Fruit fly (Drosophila melanogaster) whole organism, embryonic: ENCODE data around the gene CG32639.

ENCODE experiments used
- B-H1 ChIP-seq: fragments of 200-800 bp; sonication (Bioruptor generic); IDR thresholded peaks from 3 replicates; pipeline ENCODE4 v1.3.6; 2022; ENCODE audit warnings: missing biosample characterization, missing genetic modification characterization
- Bgb ChIP-seq: fragments of 200-800 bp; sonication (Bioruptor generic); IDR thresholded peaks from 2 replicates; pipeline ENCODE4 v1.3.6; 2022; ENCODE audit warnings: missing biosample characterization, missing genetic modification characterization; ENCODE audit not compliant: partially characterized antibody
- CG10209 ChIP-seq: fragments of 200-800 bp; sonication (Bioruptor generic); optimal IDR thresholded peaks from 3 replicates; lab custom pipeline; 2017; ENCODE audit warnings: missing biosample characterization, mild to moderate bottlenecking, missing genetic modification characterization, missing genetic modification reagents
- CG10431 ChIP-seq: fragments of 200-800 bp; sonication (Bioruptor generic); optimal IDR thresholded peaks from 3 replicates; lab custom pipeline; 2018; ENCODE audit warnings: missing biosample characterization, mild to moderate bottlenecking, missing genetic modification characterization
- CG11093 ChIP-seq: fragments of 200-800 bp; sonication (Bioruptor generic); IDR thresholded peaks from 3 replicates; pipeline ENCODE4 v1.3.6; 2022; ENCODE audit warnings: missing biosample characterization, missing genetic modification characterization
- CG11247 ChIP-seq: fragments of 200-800 bp; sonication (Bioruptor generic); IDR thresholded peaks from 2 replicates; pipeline ENCODE4 v1.3.6; 2022; ENCODE audit warnings: missing biosample characterization, missing genetic modification characterization
- CG12155 ChIP-seq: fragments of 200-800 bp; sonication (Bioruptor generic); optimal IDR thresholded peaks from 3 replicates; lab custom pipeline; 2016; ENCODE audit warnings: missing biosample characterization, missing genetic modification characterization
- CG13775 ChIP-seq: fragments of 200-800 bp; sonication (Bioruptor generic); optimal IDR thresholded peaks from 3 replicates; lab custom pipeline; 2017; ENCODE audit warnings: missing biosample characterization, mild to moderate bottlenecking, missing genetic modification characterization
- CG2875 ChIP-seq: fragments of 200-800 bp; sonication (Bioruptor generic); optimal IDR thresholded peaks from 2 replicates; lab custom pipeline; 2017; ENCODE audit warnings: missing biosample characterization, mild to moderate bottlenecking, missing genetic modification characterization, missing genetic modification reagents
- CG4404 ChIP-seq: fragments of 200-800 bp; sonication (Bioruptor generic); IDR thresholded peaks from 2 replicates; pipeline ENCODE4 v1.3.6; 2022; ENCODE audit warnings: missing biosample characterization, missing genetic modification characterization
- CG6689 ChIP-seq: fragments of 200-800 bp; sonication (Bioruptor generic); IDR thresholded peaks from 2 replicates; pipeline ENCODE4 v1.3.6; 2022; ENCODE audit warnings: missing biosample characterization, missing genetic modification characterization
- CG8281 ChIP-seq: fragments of 200-800 bp; sonication (Bioruptor generic); optimal IDR thresholded peaks from 2 replicates; lab custom pipeline; 2018; ENCODE audit warnings: missing biosample characterization, mild to moderate bottlenecking, missing genetic modification characterization, moderate library complexity
- CG8388 ChIP-seq: fragments of 200-800 bp; sonication (Bioruptor generic); optimal IDR thresholded peaks from 2 replicates; lab custom pipeline; 2019; ENCODE audit warnings: missing biosample characterization, mild to moderate bottlenecking, missing genetic modification characterization, moderate library complexity
- CG8924 ChIP-seq: fragments of 200-800 bp; optimal IDR thresholded peaks from 3 replicates; lab custom pipeline; 2019; ENCODE audit warnings: missing biosample characterization, mild to moderate bottlenecking, missing genetic modification characterization, moderate library complexity
- Chrac-16 ChIP-seq: fragments of 200-800 bp; sonication (Bioruptor generic); optimal IDR thresholded peaks from 3 replicates; lab custom pipeline; 2016; ENCODE audit warnings: missing biosample characterization, missing genetic modification characterization
- CoRest ChIP-seq: fragments of 200-800 bp; sonication (Bioruptor generic); optimal IDR thresholded peaks from 3 replicates; lab custom pipeline; 2018; ENCODE audit warnings: missing biosample characterization, mild to moderate bottlenecking, missing genetic modification characterization, moderate library complexity
- D ChIP-seq, 2 experiments: fragments of 200-800 bp in 1 of 2; fragments of >200 bp in 1 of 2; sonication (Bioruptor generic) in 1 of 2; optimal IDR thresholded peaks; 2 replicates in 1 of 2; 3 replicates in 1 of 2; lab custom pipeline; 2017; ENCODE audit warnings: mild to moderate bottlenecking in 1 of 2, missing biosample characterization in 1 of 2, missing genetic modification characterization in 1 of 2, missing genetic modification reagents in 1 of 2
- H15 ChIP-seq: fragments of 200-800 bp; sonication (Bioruptor generic); IDR thresholded peaks from 3 replicates; pipeline ENCODE4 v1.3.6; 2022; ENCODE audit warnings: missing biosample characterization, missing genetic modification characterization
- Hmr ChIP-seq: fragments of 200-800 bp; sonication (Bioruptor generic); optimal IDR thresholded peaks from 3 replicates; lab custom pipeline; 2017; ENCODE audit warnings: mild to moderate bottlenecking, missing biosample characterization, missing genetic modification reagents, missing genetic modification characterization
- Hr51 ChIP-seq, 2 experiments: fragments of 200-800 bp; sonication (Bioruptor generic); optimal IDR thresholded peaks; 2 replicates in 1 of 2; 3 replicates in 1 of 2; lab custom pipeline; 2016 to 2018; ENCODE audit warnings: missing biosample characterization in 2 of 2, missing genetic modification characterization in 2 of 2, mild to moderate bottlenecking in 1 of 2, moderate library complexity in 1 of 2
- Ptx1 ChIP-seq: fragments of 200-800 bp; sonication (Bioruptor generic); IDR thresholded peaks from 2 replicates; pipeline ENCODE4 v1.3.6; 2022; ENCODE audit warnings: missing biosample characterization, missing genetic modification characterization
- Rfx ChIP-seq: fragments of 200-800 bp; sonication (Bioruptor generic); IDR thresholded peaks from 2 replicates; pipeline ENCODE4 v1.3.6; 2022; ENCODE audit warnings: missing biosample characterization, missing genetic modification characterization
- Spps ChIP-seq: fragments of 200-800 bp; sonication (Bioruptor generic); optimal IDR thresholded peaks from 2 replicates; lab custom pipeline; 2018; ENCODE audit warnings: missing biosample characterization, mild to moderate bottlenecking, missing genetic modification characterization
- al ChIP-seq: fragments of 200-800 bp; sonication (Bioruptor generic); IDR thresholded peaks from 2 replicates; pipeline ENCODE4 v1.3.6; 2022; ENCODE audit warnings: missing biosample characterization, missing genetic modification characterization
- ap ChIP-seq: fragments of 200-800 bp; sonication (Bioruptor generic); IDR thresholded peaks from 2 replicates; pipeline ENCODE4 v1.3.6; 2022; ENCODE audit warnings: missing biosample characterization, missing genetic modification characterization
- bcd ChIP-seq: fragments of 200-800 bp; sonication (Bioruptor generic); optimal IDR thresholded peaks from 2 replicates; lab custom pipeline; 2017; ENCODE audit warnings: missing biosample characterization, mild to moderate bottlenecking, missing genetic modification characterization
- bsh ChIP-seq, 2 experiments: fragments of 200-800 bp; sonication (Bioruptor generic); optimal IDR thresholded peaks; 2 replicates each; lab custom pipeline; 2017 to 2018; ENCODE audit warnings: mild to moderate bottlenecking in 2 of 2, missing biosample characterization in 2 of 2, missing genetic modification characterization in 2 of 2, moderate library complexity in 1 of 2
- chinmo ChIP-seq: fragments of 200-800 bp; sonication (Bioruptor generic); IDR thresholded peaks from 4 replicates; pipeline ENCODE4 v1.3.6; 2022; ENCODE audit warnings: missing biosample characterization, missing genetic modification characterization; ENCODE audit not compliant: partially characterized antibody
- chm ChIP-seq: fragments of 200-800 bp; sonication (Bioruptor generic); IDR thresholded peaks from 2 replicates; pipeline ENCODE4 v1.3.6; 2022; ENCODE audit warnings: missing biosample characterization, missing genetic modification characterization
- danr ChIP-seq: fragments of 200-800 bp; sonication (Bioruptor generic); IDR thresholded peaks from 2 replicates; pipeline ENCODE4 v1.3.6; 2022; ENCODE audit warnings: missing biosample characterization, missing genetic modification characterization
- dpn ChIP-seq, 2 experiments: fragments of 200-800 bp; sonication (Bioruptor generic); optimal IDR thresholded peaks; 3 replicates each; lab custom pipeline; 2016; ENCODE audit warnings: missing biosample characterization in 2 of 2, missing genetic modification characterization in 2 of 2
- dysf ChIP-seq: fragments of 200-800 bp; sonication (Bioruptor generic); IDR thresholded peaks from 3 replicates; pipeline ENCODE4 v1.3.6; 2022; ENCODE audit warnings: missing biosample characterization, missing genetic modification characterization
- gcm ChIP-seq: fragments of 200-800 bp; sonication (Bioruptor generic); optimal IDR thresholded peaks from 2 replicates; lab custom pipeline; 2019; ENCODE audit warnings: missing biosample characterization, mild to moderate bottlenecking, missing genetic modification characterization, moderate library complexity
- gem ChIP-seq: fragments of 200-800 bp; sonication (Bioruptor generic); optimal IDR thresholded peaks from 2 replicates; lab custom pipeline; 2019; ENCODE audit warnings: missing biosample characterization, mild to moderate bottlenecking, missing genetic modification characterization, moderate library complexity
- grau ChIP-seq: fragments of 200-800 bp; optimal IDR thresholded peaks from 3 replicates; lab custom pipeline; 2019; ENCODE audit warnings: missing biosample characterization, mild to moderate bottlenecking, missing genetic modification characterization, moderate library complexity
- gsb-n ChIP-seq: fragments of 200-800 bp; sonication (Bioruptor generic); optimal IDR thresholded peaks from 3 replicates; lab custom pipeline; 2018; ENCODE audit warnings: missing biosample characterization, mild to moderate bottlenecking, missing genetic modification characterization
- ham ChIP-seq: fragments of 200-800 bp; sonication (Bioruptor generic); IDR thresholded peaks from 2 replicates; pipeline ENCODE4 v1.3.6; 2022; ENCODE audit warnings: missing biosample characterization, missing genetic modification characterization
- ind ChIP-seq: fragments of 200-800 bp; sonication (Bioruptor generic); optimal IDR thresholded peaks from 3 replicates; lab custom pipeline; 2016; ENCODE audit warnings: missing biosample characterization, missing genetic modification characterization
- nmo ChIP-seq: fragments of 200-800 bp; sonication (Bioruptor generic); optimal IDR thresholded peaks from 2 replicates; lab custom pipeline; 2018; ENCODE audit warnings: missing biosample characterization, mild to moderate bottlenecking, missing genetic modification characterization, moderate library complexity
- org-1 ChIP-seq: fragments of 200-800 bp; sonication (Bioruptor generic); optimal IDR thresholded peaks from 2 replicates; lab custom pipeline; 2017; ENCODE audit warnings: missing biosample characterization, missing genetic modification characterization
- phol ChIP-seq: fragments of 200-800 bp; sonication (Bioruptor generic); optimal IDR thresholded peaks from 3 replicates; lab custom pipeline; 2018; ENCODE audit warnings: missing biosample characterization, mild to moderate bottlenecking, missing genetic modification characterization, moderate library complexity
- run ChIP-seq: fragments of 200-800 bp; sonication (Bioruptor generic); optimal IDR thresholded peaks from 3 replicates; lab custom pipeline; 2018; ENCODE audit warnings: missing biosample characterization, mild to moderate bottlenecking, missing genetic modification characterization
- slbo ChIP-seq: fragments of 200-800 bp; sonication (Bioruptor generic); IDR thresholded peaks from 2 replicates; pipeline ENCODE4 v1.3.6; 2022; ENCODE audit warnings: missing biosample characterization, missing genetic modification characterization
- stwl ChIP-seq: fragments of 200-800 bp; sonication (Bioruptor generic); optimal IDR thresholded peaks from 3 replicates; lab custom pipeline; 2018; ENCODE audit warnings: missing biosample characterization, mild to moderate bottlenecking, missing genetic modification characterization, moderate library complexity
- tin ChIP-seq: fragments of 200-800 bp; sonication (Bioruptor generic); optimal IDR thresholded peaks from 3 replicates; lab custom pipeline; 2016; ENCODE audit warnings: missing biosample characterization, missing genetic modification characterization
- tio ChIP-seq: fragments of 200-800 bp; sonication (Bioruptor generic); optimal IDR thresholded peaks from 2 replicates; lab custom pipeline; 2017; ENCODE audit warnings: missing biosample characterization, missing genetic modification characterization, inconsistent platforms
- tup ChIP-seq: fragments of 200-800 bp; sonication (Bioruptor generic); optimal IDR thresholded peaks from 2 replicates; lab custom pipeline; 2016; ENCODE audit warnings: missing biosample characterization, mild to moderate bottlenecking, missing genetic modification characterization, moderate library complexity
- tx ChIP-seq: fragments of 200-800 bp; sonication (Bioruptor generic); optimal IDR thresholded peaks from 2 replicates; lab custom pipeline; 2016; ENCODE audit warnings: missing biosample characterization, missing genetic modification characterization
- wor ChIP-seq: fragments of 200-800 bp; sonication (Bioruptor generic); IDR thresholded peaks from 2 replicates; pipeline ENCODE4 v1.3.6; 2022; ENCODE audit warnings: missing biosample characterization, missing genetic modification characterization

CG32639 gene

dm6 chrX:13275139-13275538 is 38.8 kb upstream of the CG32639 start (continued):
- TF ChIP-seq CG11093 (GFP tag; lab: Robert Waterston, UW) (no peak), tin (GFP tag; lab: Kevin White, UChicago) (peak; percentile 37), dpn (GFP tag; optimal IDR thresholded peaks at IDR 0.05; lab: Kevin White, UChicago) (peak in 1 of 2 experiments; percentile 46), nmo (GFP tag; lab: Kevin White, UChicago) (peak; percentile 56), CG12155 (GFP tag; lab: Kevin White, UChicago) (peak; percentile 13), dysf (GFP tag; lab: Robert Waterston, UW) (peak; percentile 63), CG10209 (peak; percentile 36), al (GFP tag; lab: Robert Waterston, UW) (peak; percentile 28; the same call in 1 of the 2 replicates), Bgb (GFP tag; lab: Robert Waterston, UW) (no peak), CG6689 (GFP tag; lab: Robert Waterston, UW) (peak; percentile 43), Hmr (peak; percentile 61), chm (GFP tag; lab: Robert Waterston, UW) (no peak), grau (peak; percentile 91), D (optimal IDR thresholded peaks at IDR 0.05; lab: Kevin White, UChicago) (no peak), D (GFP tag; optimal IDR thresholded peaks at IDR 0.05; lab: Kevin White, UChicago) (peak; percentile 52), ind (GFP tag; lab: Kevin White, UChicago) (peak; percentile 55), H15 (no peak), CG4404 (GFP tag; lab: Robert Waterston, UW) (peak; percentile 34; the same call in 1 of the 2 replicates), CoRest (tag; lab: Kevin White, UChicago) (peak; percentile 73), ap (0 out of 2 replicates have a peak, but pooled peaks have one; percentile 2), CG8924 (tag; lab: Kevin White, UChicago) (peak; percentile 60), B-H1 (GFP tag; lab: Robert Waterston, UW) (0 out of 3 replicates have a peak, but pooled peaks have one; percentile 12), run (peak; percentile 19), CG2875 (GFP tag; lab: Kevin White, UChicago) (peak; percentile 18), Ptx1 (GFP tag; lab: Robert Waterston, UW) (peak; percentile 61), org-1 (peak; percentile 3), gsb-n (tag; lab: Kevin White, UChicago) (peak; percentile 29), gcm (GFP tag; lab: Kevin White, UChicago) (peak; percentile 17), CG8281 (tag; lab: Kevin White, UChicago) (no peak), bcd (peak; percentile 50), slbo (GFP tag; lab: Robert Waterston, UW) (peak; percentile 57), gem (tag; lab: Kevin White, UChicago) (peak; percentile 75), CG8388 (GFP tag; lab: Kevin White, UChicago) (peak; percentile 48), Hr51 (GFP tag; optimal IDR thresholded peaks at IDR 0.05; lab: Kevin White, UChicago) (peak in 1 of 2 experiments; percentile 67), wor (GFP tag; lab: Robert Waterston, UW) (peak; percentile 39; the same call in 1 of the 2 replicates), tup (GFP tag; lab: Kevin White, UChicago) (no peak), danr (GFP tag; lab: Robert Waterston, UW) (0 out of 2 replicates have a peak, but pooled peaks have one; percentile 12), chinmo (GFP tag; lab: Robert Waterston, UW) (no peak), Rfx (GFP tag; lab: Robert Waterston, UW) (0 out of 2 replicates have a peak, but pooled peaks have one; percentile 20), CG10431 (GFP tag; lab: Kevin White, UChicago) (no peak), ham (GFP tag; lab: Robert Waterston, UW) (no peak), CG13775 (peak; percentile 18), Spps (tag; lab: Kevin White, UChicago) (no peak), tx (no peak), stwl (tag; lab: Kevin White, UChicago) (no peak), tio (GFP tag; lab: Kevin White, UChicago) (peak; percentile 38), phol (tag; lab: Kevin White, UChicago) (peak; percentile 71), bsh (GFP tag; optimal IDR thresholded peaks at IDR 0.05; lab: Kevin White, UChicago) (peak; percentile 46 to 57), Chrac-16 (GFP tag; lab: Kevin White, UChicago) (peak; percentile 30), CG11247 (GFP tag; lab: Robert Waterston, UW) (no peak)
